Fruit fly (Drosophila melanogaster) whole organism, adult: ENCODE results near the gene CG11562.

Experiments
- CG11617 ChIP-seq: fragments of 200-800 bp; sonication (Bioruptor generic); optimal IDR thresholded peaks from 2 replicates; lab custom pipeline; 2017; ENCODE audit warnings: mild to moderate bottlenecking, missing biosample characterization, missing genetic modification reagents, missing genetic modification characterization
- CG12768 ChIP-seq: fragments of 200-800 bp; sonication (Bioruptor generic); optimal IDR thresholded peaks from 2 replicates; lab custom pipeline; 2017; ENCODE audit warnings: missing biosample characterization, missing genetic modification characterization, mild to moderate bottlenecking, moderate library complexity, missing genetic modification reagents
- CG14711 ChIP-seq: fragments of 200-800 bp; sonication (Bioruptor generic); optimal IDR thresholded peaks from 2 replicates; lab custom pipeline; 2018; ENCODE audit warnings: missing biosample characterization, mild to moderate bottlenecking, missing genetic modification characterization, moderate library complexity
- CG1620 ChIP-seq: fragments of 200-800 bp; sonication (Bioruptor generic); optimal IDR thresholded peaks from 2 replicates; lab custom pipeline; 2016; ENCODE audit warnings: missing biosample characterization, missing genetic modification characterization
- CG33017 ChIP-seq: fragments of 200-800 bp; sonication (Bioruptor generic); optimal IDR thresholded peaks from 2 replicates; lab custom pipeline; 2018; ENCODE audit warnings: missing biosample characterization, mild to moderate bottlenecking, missing genetic modification characterization, moderate library complexity
- CG5204 ChIP-seq: fragments of 200-800 bp; sonication (Bioruptor generic); optimal IDR thresholded peaks from 2 replicates; lab custom pipeline; 2016; ENCODE audit warnings: missing biosample characterization, missing genetic modification characterization
- CG7045 ChIP-seq: fragments of 200-800 bp; sonication (Bioruptor generic); optimal IDR thresholded peaks from 2 replicates; lab custom pipeline; 2017; ENCODE audit warnings: missing biosample characterization, mild to moderate bottlenecking, missing genetic modification characterization
- CG7101 ChIP-seq: fragments of 200-800 bp; sonication (Bioruptor generic); optimal IDR thresholded peaks from 2 replicates; lab custom pipeline; 2018; ENCODE audit warnings: missing biosample characterization, mild to moderate bottlenecking, missing genetic modification characterization, moderate library complexity
- Clk ChIP-seq: fragments of 200-800 bp; sonication (Bioruptor generic); optimal IDR thresholded peaks from 2 replicates; lab custom pipeline; 2017; ENCODE audit warnings: missing biosample characterization, missing genetic modification characterization
- Crg-1 ChIP-seq: fragments of 200-800 bp; sonication (Bioruptor generic); optimal IDR thresholded peaks from 2 replicates; lab custom pipeline; 2016; ENCODE audit warnings: missing biosample characterization, missing genetic modification characterization
- Hr96 ChIP-seq: fragments of 200-800 bp; sonication (Bioruptor generic); optimal IDR thresholded peaks from 2 replicates; lab custom pipeline; 2016; ENCODE audit warnings: missing biosample characterization, missing genetic modification characterization
- Mnt ChIP-seq: fragments of 200-800 bp; sonication (Bioruptor generic); optimal IDR thresholded peaks from 2 replicates; lab custom pipeline; 2016; ENCODE audit warnings: missing biosample characterization, mild to moderate bottlenecking, missing genetic modification characterization
- bab1 ChIP-seq: fragments of 200-800 bp; sonication (Bioruptor generic); optimal IDR thresholded peaks from 3 replicates; lab custom pipeline; 2019; ENCODE audit warnings: missing biosample characterization, mild to moderate bottlenecking, missing genetic modification characterization, moderate library complexity
- cic ChIP-seq: fragments of 200-800 bp; sonication (Bioruptor generic); optimal IDR thresholded peaks from 2 replicates; lab custom pipeline; 2017; ENCODE audit warnings: missing biosample characterization, mild to moderate bottlenecking, missing genetic modification characterization, moderate library complexity
- cnc ChIP-seq, 2 experiments: fragments of >200 bp; optimal IDR thresholded peaks; 2 replicates each; lab custom pipeline; 2017
- kay ChIP-seq: fragments of 200-800 bp; sonication (Bioruptor generic); peaks from one replicate; lab custom pipeline; 2016; ENCODE audit warnings: missing biosample characterization, missing genetic modification characterization, borderline replicate concordance
- ovo ChIP-seq: fragments of 200-800 bp; sonication (Bioruptor generic); optimal IDR thresholded peaks from 2 replicates; lab custom pipeline; 2016; ENCODE audit warnings: missing biosample characterization, missing genetic modification characterization
- pad ChIP-seq: fragments of 200-800 bp; sonication (Bioruptor generic); optimal IDR thresholded peaks from 3 replicates; lab custom pipeline; 2017; ENCODE audit warnings: missing biosample characterization, missing genetic modification characterization, mild to moderate bottlenecking, moderate library complexity, missing genetic modification reagents
- tj ChIP-seq: fragments of 200-800 bp; sonication (Bioruptor generic); optimal IDR thresholded peaks from 3 replicates; lab custom pipeline; 2017; ENCODE audit warnings: missing biosample characterization, mild to moderate bottlenecking, missing genetic modification characterization, moderate library complexity
- toe ChIP-seq: fragments of 200-800 bp; sonication (Bioruptor generic); optimal IDR thresholded peaks from 2 replicates; lab custom pipeline; 2016; ENCODE audit warnings: missing biosample characterization, missing genetic modification characterization

The CG11562 gene

DNA sequence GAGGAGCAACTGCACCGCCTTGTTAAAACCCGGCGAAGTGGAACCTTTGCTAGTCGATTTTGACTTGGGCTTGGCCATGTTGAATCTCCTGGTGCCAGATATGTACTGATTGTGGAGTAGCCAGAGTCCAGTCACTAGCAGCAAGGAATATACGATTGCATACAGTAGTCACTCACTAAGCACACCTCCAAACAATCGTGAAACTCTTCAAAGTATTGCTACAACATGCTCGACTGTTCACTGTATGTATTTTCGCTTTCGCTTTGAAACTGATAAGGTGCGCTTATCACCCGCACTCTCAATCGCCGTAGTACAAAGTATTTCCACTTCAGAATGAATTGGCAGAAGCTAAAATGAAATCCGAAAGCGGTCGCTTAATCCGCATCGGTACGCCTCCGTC, 5.8 kb upstream of the CG11562 start:
- peak; percentile 88 for TF ChIP-seq CG33017 (tag; lab: Kevin White, UChicago)
- peak; percentile 83 for TF ChIP-seq Mnt
- no peak for TF ChIP-seq Hr96
- TF ChIP-seq Clk (GFP tag; lab: Kevin White, UChicago) = peak; percentile 65
- TF ChIP-seq CG1620 (GFP tag; lab: Kevin White, UChicago) = peak; percentile 52
- TF ChIP-seq CG14711 = peak; percentile 60
- peak; percentile 64 for TF ChIP-seq pad (GFP tag; lab: Kevin White, UChicago)
- TF ChIP-seq bab1 (GFP tag; lab: Kevin White, UChicago) = no peak
- TF ChIP-seq tj (GFP tag; lab: Kevin White, UChicago) = peak; percentile 47
- TF ChIP-seq ovo (GFP tag; lab: Kevin White, UChicago) = peak; percentile 40
- peak; percentile 76 for TF ChIP-seq CG7045 (GFP tag; lab: Kevin White, UChicago)
- peak; percentile 51 for TF ChIP-seq Crg-1 (GFP tag; lab: Kevin White, UChicago)
- peak; percentile 85 for TF ChIP-seq CG7101
- TF ChIP-seq cic (GFP tag; lab: Kevin White, UChicago) = peak; percentile 98
- no peak for TF ChIP-seq cnc (optimal IDR thresholded peaks at IDR 0.05; lab: Kevin White, UChicago)
- peak; percentile 76 for TF ChIP-seq CG11617 (GFP tag; lab: Kevin White, UChicago)
- peak; percentile 90 for TF ChIP-seq CG12768 (GFP tag; lab: Kevin White, UChicago)
- no peak for TF ChIP-seq toe (GFP tag; lab: Kevin White, UChicago)

DNA sequence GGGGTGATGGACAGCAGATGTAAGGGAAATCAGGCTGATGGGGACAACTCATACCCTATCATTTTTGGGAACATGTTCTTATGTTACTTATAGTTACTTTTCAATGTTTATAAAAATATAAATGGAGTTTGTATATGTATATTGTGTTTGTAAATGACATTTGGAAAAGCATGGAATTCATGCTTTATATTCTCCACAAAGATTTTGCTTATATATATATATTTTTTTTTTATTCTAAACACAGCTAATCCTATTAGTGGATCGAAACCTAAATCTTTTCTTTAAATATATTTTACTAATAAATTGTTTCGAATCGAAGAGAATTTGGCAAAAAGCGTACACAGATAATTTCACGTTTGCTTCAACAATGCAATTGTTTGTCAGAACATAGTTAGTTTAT, 3.2 kb upstream of the CG11562 start, which contains the start of gene Amnionless:
Amnionless (minus strand) TSS at position 101 of the 400 bp plus-strand sequence.
- no peak for TF ChIP-seq CG33017 (tag; lab: Kevin White, UChicago)
- no peak for TF ChIP-seq Clk (GFP tag; lab: Kevin White, UChicago)
- TF ChIP-seq CG7101 = no peak
- TF ChIP-seq CG11617 (GFP tag; lab: Kevin White, UChicago) = no peak
- TF ChIP-seq Crg-1 (GFP tag; lab: Kevin White, UChicago) = no peak
- no peak for TF ChIP-seq CG1620 (GFP tag; lab: Kevin White, UChicago)
- no peak for TF ChIP-seq bab1 (GFP tag; lab: Kevin White, UChicago)
- no peak for TF ChIP-seq cnc (optimal IDR thresholded peaks at IDR 0.05; lab: Kevin White, UChicago)
- no peak for TF ChIP-seq CG12768 (GFP tag; lab: Kevin White, UChicago)
- no peak for TF ChIP-seq CG7045 (GFP tag; lab: Kevin White, UChicago)
- no peak for TF ChIP-seq ovo (GFP tag; lab: Kevin White, UChicago)

DNA sequence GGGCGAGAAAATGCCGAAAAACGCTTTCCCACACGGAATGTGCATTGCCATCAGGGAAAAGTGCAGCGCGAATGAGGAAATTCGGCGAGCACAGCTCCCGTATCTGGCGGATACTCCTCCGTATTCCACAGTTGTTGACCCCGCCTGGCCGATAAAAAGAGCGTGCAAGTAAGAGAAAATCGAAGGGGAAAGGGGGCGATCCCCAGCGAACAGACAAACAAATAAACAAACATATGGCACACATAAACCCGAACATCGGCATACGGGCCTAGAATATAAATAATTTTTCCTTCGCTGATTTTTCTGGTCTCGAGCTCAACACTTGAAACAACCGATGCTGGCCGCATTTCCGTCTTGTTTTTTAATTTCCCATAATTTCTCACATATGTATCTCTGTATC, 1.8 kb upstream of the CG11562 start:
- TF ChIP-seq CG7101 (no peak), Mnt (no peak), CG5204 (GFP tag; lab: Kevin White, UChicago) (no peak)

DNA sequence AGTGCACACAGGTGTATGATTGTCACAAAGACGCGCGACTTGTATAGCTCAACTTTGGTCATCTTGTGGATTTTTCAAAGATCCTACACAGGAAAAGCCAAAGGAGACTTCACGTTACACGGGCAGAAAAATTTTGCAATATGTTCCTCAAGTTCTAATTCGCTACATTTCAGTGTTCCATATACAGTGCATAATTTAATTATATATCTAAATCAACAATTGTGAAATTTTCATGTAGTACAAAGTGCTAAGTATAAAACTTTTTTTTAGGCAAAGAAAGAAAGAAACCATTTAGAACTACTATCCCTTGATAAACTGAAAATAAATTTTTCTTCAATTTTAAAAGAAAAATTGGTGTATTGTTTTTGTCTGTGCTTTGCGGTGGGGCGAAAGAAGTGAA, 1.3 kb upstream of the CG11562 start:
- TF ChIP-seq CG14711 (no peak), CG1620 (GFP tag; lab: Kevin White, UChicago) (no peak), ovo (GFP tag; lab: Kevin White, UChicago) (no peak), cnc (optimal IDR thresholded peaks at IDR 0.05; lab: Kevin White, UChicago) (no peak), CG7045 (GFP tag; lab: Kevin White, UChicago) (no peak), tj (GFP tag; lab: Kevin White, UChicago) (no peak), Clk (GFP tag; lab: Kevin White, UChicago) (no peak), kay (GFP tag; lab: Kevin White, UChicago) (no peak), Crg-1 (GFP tag; lab: Kevin White, UChicago) (no peak), CG12768 (GFP tag; lab: Kevin White, UChicago) (no peak), CG33017 (tag; lab: Kevin White, UChicago) (no peak), CG7101 (no peak), CG5204 (GFP tag; lab: Kevin White, UChicago) (no peak), toe (GFP tag; lab: Kevin White, UChicago) (no peak)

DNA sequence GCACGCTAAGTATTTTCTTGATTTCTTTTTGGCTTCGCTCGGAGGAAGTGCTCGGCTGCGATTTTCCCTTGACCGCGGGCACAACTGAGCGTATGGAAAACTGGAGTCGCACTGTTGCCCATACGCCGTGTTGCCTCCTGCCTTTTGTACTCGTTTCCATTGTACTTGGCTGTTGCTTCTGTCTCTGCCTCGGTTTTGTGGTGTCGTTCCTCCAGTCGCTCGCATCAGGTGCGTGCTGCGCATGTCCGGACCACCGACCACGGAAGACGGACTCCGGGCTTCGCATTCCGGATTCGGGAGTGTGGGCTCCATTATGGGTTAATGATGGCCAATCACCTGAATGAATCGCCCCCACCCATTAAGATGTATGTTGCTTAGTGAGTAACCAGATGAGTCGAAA, 562 bp upstream of the CG11562 start, which contains the start of gene CG3625:
CG3625 (minus strand) TSS at position 139 of the 400 bp plus-strand sequence.
- no peak for TF ChIP-seq CG14711
- no peak for TF ChIP-seq Hr96
- TF ChIP-seq ovo (GFP tag; lab: Kevin White, UChicago) = no peak
- TF ChIP-seq Clk (GFP tag; lab: Kevin White, UChicago) = no peak
- TF ChIP-seq CG1620 (GFP tag; lab: Kevin White, UChicago) = no peak
- TF ChIP-seq bab1 (GFP tag; lab: Kevin White, UChicago) = no peak
- no peak for TF ChIP-seq Crg-1 (GFP tag; lab: Kevin White, UChicago)
- TF ChIP-seq cic (GFP tag; lab: Kevin White, UChicago) = no peak

DNA sequence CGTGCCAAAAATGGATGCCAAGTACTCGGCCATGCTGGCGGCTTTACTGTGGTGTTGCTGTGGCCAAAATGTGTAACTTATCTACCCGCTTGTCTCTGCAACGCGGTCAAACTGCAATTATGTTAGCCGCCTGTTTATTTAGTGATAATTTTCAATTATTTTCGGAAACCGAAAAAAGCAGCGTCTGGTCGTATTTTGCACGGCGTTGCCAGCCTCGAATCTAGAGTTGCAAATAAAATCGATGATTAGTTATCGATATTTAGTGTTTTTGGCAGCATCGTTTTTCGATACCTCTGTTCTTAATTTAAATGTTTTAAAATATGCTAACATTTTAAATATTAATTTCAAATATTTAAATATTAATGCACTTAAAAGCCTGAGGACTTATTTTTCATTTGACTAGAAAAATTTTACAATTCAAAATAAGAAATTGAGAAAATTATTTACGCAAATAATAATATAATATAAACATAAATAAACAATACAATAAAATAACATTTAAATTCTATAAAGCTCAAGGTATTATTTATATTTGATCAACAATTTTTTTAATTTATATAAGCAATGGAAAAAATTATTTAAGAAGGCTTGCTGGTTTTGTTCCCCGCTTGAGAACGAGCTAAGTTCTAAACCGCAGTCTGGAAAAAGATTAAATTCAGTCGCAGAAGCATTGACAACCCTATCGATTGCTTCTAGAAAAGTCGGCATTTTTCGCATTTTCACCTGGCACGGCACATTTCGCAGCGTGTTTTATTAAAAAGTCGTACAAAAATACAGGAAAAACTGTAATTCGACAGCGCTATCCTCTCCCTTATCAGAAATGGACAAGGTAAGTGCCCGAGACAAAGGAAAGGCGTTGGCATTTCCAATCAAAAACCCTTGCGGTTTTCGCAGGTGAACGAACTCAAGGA, 2.5 kb downstream of the CG11562 start, which contains the start of the genes U2af38 and Stip1:
U2af38 (minus strand) TSS at position 230 of the 911 bp plus-strand sequence.
Stip1 (plus strand) TSS at position 671 of the 911 bp plus-strand sequence.
- TF ChIP-seq Crg-1 (GFP tag; lab: Kevin White, UChicago) = peak; percentile 4
- peak; percentile 62 for TF ChIP-seq tj (GFP tag; lab: Kevin White, UChicago)
- no peak for TF ChIP-seq CG33017 (tag; lab: Kevin White, UChicago)
- TF ChIP-seq kay (GFP tag; lab: Kevin White, UChicago) = no peak
- peak; percentile 17 for TF ChIP-seq bab1 (GFP tag; lab: Kevin White, UChicago)
- TF ChIP-seq pad (GFP tag; lab: Kevin White, UChicago) = peak; percentile 9
- TF ChIP-seq CG12768 (GFP tag; lab: Kevin White, UChicago) = peak; percentile 5
- TF ChIP-seq CG11617 (GFP tag; lab: Kevin White, UChicago) = peak; percentile 30
- peak; percentile 54 for TF ChIP-seq CG7101
- no peak for TF ChIP-seq ovo (GFP tag; lab: Kevin White, UChicago)
- peak; percentile 14 for TF ChIP-seq CG1620 (GFP tag; lab: Kevin White, UChicago)
- peak; percentile 98 for TF ChIP-seq CG14711
- TF ChIP-seq Mnt = peak; percentile 49
